Worm (Caenorhabditis elegans) whole organism, L2 larva: Measurements from ENCODE around the gene pyc-1.

Source experiments
- C34F6.9 ChIP-seq: fragments of 150-350 bp; optimal IDR thresholded peaks from 2 replicates; lab custom pipeline; 2014; ENCODE audit warnings: missing biosample characterization, missing genetic modification characterization
- F13H6.1 ChIP-seq: sonication (generic microtip); optimal IDR thresholded peaks from 2 replicates; lab custom pipeline; 2016; ENCODE audit warnings: missing genetic modification characterization, missing compliant biosample characterization
- R02D3.7 ChIP-seq: fragments of 150-350 bp; optimal IDR thresholded peaks from 2 replicates; lab custom pipeline; 2014; ENCODE audit warnings: missing biosample characterization, missing genetic modification characterization
- Y55F3AM.14 ChIP-seq: fragments of 200-800 bp; sonication (Bioruptor generic); optimal IDR thresholded peaks from 2 replicates; lab custom pipeline; 2018; ENCODE audit warnings: mild to moderate bottlenecking, missing genetic modification characterization, missing compliant biosample characterization
- ZK546.5 ChIP-seq: sonication (generic microtip); optimal IDR thresholded peaks from 2 replicates; lab custom pipeline; 2017; ENCODE audit warnings: missing biosample characterization, missing genetic modification characterization
- alr-1 ChIP-seq: fragments of 150-350 bp; optimal IDR thresholded peaks from 2 replicates; lab custom pipeline; 2014; ENCODE audit warnings: missing biosample characterization, missing genetic modification characterization
- aly-2 ChIP-seq: fragments of 150-350 bp; optimal IDR thresholded peaks from 2 replicates; lab custom pipeline; 2014; ENCODE audit warnings: missing biosample characterization, missing genetic modification characterization
- ama-1 ChIP-seq: fragments of 150-350 bp; optimal IDR thresholded peaks from 2 replicates; lab custom pipeline; 2018; ENCODE audit warnings: inconsistent platforms
- blmp-1 ChIP-seq: sonication (generic microtip); optimal IDR thresholded peaks from 2 replicates; lab custom pipeline; 2017; ENCODE audit warnings: missing genetic modification characterization, mild to moderate bottlenecking, missing compliant biosample characterization, antibody characterized with exemption, moderate library complexity; ENCODE audit not compliant: insufficient read depth
- ceh-16 ChIP-seq: fragments of 150-350 bp; optimal IDR thresholded peaks from 2 replicates; lab custom pipeline; 2014; ENCODE audit warnings: missing biosample characterization, missing genetic modification characterization
- ceh-82 ChIP-seq: fragments of 150-350 bp; optimal IDR thresholded peaks from 2 replicates; lab custom pipeline; 2014; ENCODE audit warnings: missing biosample characterization, missing genetic modification characterization
- crh-2 ChIP-seq: sonication (generic microtip); optimal IDR thresholded peaks from 2 replicates; lab custom pipeline; 2017; ENCODE audit warnings: missing biosample characterization, missing genetic modification characterization
- dmd-4 ChIP-seq: sonication (generic microtip); optimal IDR thresholded peaks from 2 replicates; lab custom pipeline; 2017; ENCODE audit warnings: missing biosample characterization, missing genetic modification characterization
- egl-27 ChIP-seq: sonication (generic microtip); optimal IDR thresholded peaks from 3 replicates; lab custom pipeline; 2017; ENCODE audit warnings: missing biosample characterization, missing genetic modification reagents, missing genetic modification characterization
- elt-1 ChIP-seq: fragments of 150-350 bp; optimal IDR thresholded peaks from 2 replicates; lab custom pipeline; 2014; ENCODE audit warnings: missing biosample characterization, missing genetic modification characterization
- elt-3 ChIP-seq: sonication (generic microtip); optimal IDR thresholded peaks from 2 replicates; lab custom pipeline; 2017; ENCODE audit warnings: missing biosample characterization, missing genetic modification characterization
- fos-1 ChIP-seq: fragments of 150-350 bp; optimal IDR thresholded peaks from 2 replicates; lab custom pipeline; 2014; ENCODE audit warnings: missing biosample characterization, missing genetic modification characterization
- gmeb-1 ChIP-seq: fragments of 150-350 bp; optimal IDR thresholded peaks from 2 replicates; lab custom pipeline; 2014; ENCODE audit warnings: missing biosample characterization, missing genetic modification characterization
- lin-11 ChIP-seq: fragments of 150-350 bp; sonication (generic microtip); optimal IDR thresholded peaks from 2 replicates; lab custom pipeline; 2014; ENCODE audit warnings: missing biosample characterization, missing genetic modification characterization, inconsistent platforms, mixed read lengths
- lin-13 ChIP-seq: fragments of 150-350 bp; optimal IDR thresholded peaks from 2 replicates; lab custom pipeline; 2014; ENCODE audit warnings: missing biosample characterization, missing genetic modification reagents, missing genetic modification characterization
- lin-39 ChIP-seq: fragments of 150-350 bp; optimal IDR thresholded peaks from 2 replicates; lab custom pipeline; 2014; ENCODE audit warnings: missing biosample characterization, missing genetic modification reagents, missing genetic modification characterization
- lsy-2 ChIP-seq, 2 experiments: fragments of 150-350 bp in 1 of 2; sonication (generic microtip) in 1 of 2; optimal IDR thresholded peaks; 2 replicates each; lab custom pipeline; 2014 to 2017; ENCODE audit warnings: missing biosample characterization in 2 of 2, missing genetic modification characterization in 2 of 2
- mab-5 ChIP-seq: fragments of 150-350 bp; optimal IDR thresholded peaks from 2 replicates; lab custom pipeline; 2014; ENCODE audit warnings: missing biosample characterization, missing genetic modification characterization
- mbf-1 ChIP-seq: sonication (generic microtip); optimal IDR thresholded peaks from 2 replicates; lab custom pipeline; 2017; ENCODE audit warnings: missing biosample characterization, missing genetic modification characterization
- mdl-1 ChIP-seq, 2 experiments: fragments of 150-350 bp in 1 of 2; sonication (generic microtip) in 1 of 2; optimal IDR thresholded peaks; 2 replicates each; lab custom pipeline; 2017; ENCODE audit warnings: missing biosample characterization in 2 of 2, missing genetic modification characterization in 2 of 2
- nhr-10 ChIP-seq: sonication (generic microtip); optimal IDR thresholded peaks from 2 replicates; lab custom pipeline; 2017; ENCODE audit warnings: missing biosample characterization, missing genetic modification characterization
- nhr-12 ChIP-seq: fragments of 150-350 bp; optimal IDR thresholded peaks from 2 replicates; lab custom pipeline; 2014; ENCODE audit warnings: missing biosample characterization, missing genetic modification characterization
- nhr-129 ChIP-seq: fragments of 150-350 bp; optimal IDR thresholded peaks from 2 replicates; lab custom pipeline; 2014; ENCODE audit warnings: missing biosample characterization, missing genetic modification characterization
- nhr-23 ChIP-seq: fragments of 150-350 bp; optimal IDR thresholded peaks from 2 replicates; lab custom pipeline; 2014; ENCODE audit warnings: missing biosample characterization, missing genetic modification reagents, missing genetic modification characterization
- nhr-237 ChIP-seq: fragments of 150-350 bp; optimal IDR thresholded peaks from 2 replicates; lab custom pipeline; 2014; ENCODE audit warnings: missing biosample characterization, missing genetic modification characterization
- nhr-25 ChIP-seq: fragments of 150-350 bp; sonication (generic microtip); optimal IDR thresholded peaks from 3 replicates; lab custom pipeline; 2014; ENCODE audit warnings: missing biosample characterization, missing genetic modification characterization
- nhr-6 ChIP-seq: fragments of 150-350 bp; optimal IDR thresholded peaks from 2 replicates; lab custom pipeline; 2014; ENCODE audit warnings: missing biosample characterization, missing genetic modification characterization
- nhr-77 ChIP-seq: fragments of 150-350 bp; optimal IDR thresholded peaks from 2 replicates; lab custom pipeline; 2014; ENCODE audit warnings: missing biosample characterization, missing genetic modification characterization
- peb-1 ChIP-seq: fragments of 150-350 bp; optimal IDR thresholded peaks from 2 replicates; lab custom pipeline; 2014; ENCODE audit warnings: missing biosample characterization, missing genetic modification characterization
- sem-4 ChIP-seq: fragments of 150-350 bp; optimal IDR thresholded peaks from 2 replicates; lab custom pipeline; 2014; ENCODE audit warnings: missing biosample characterization, missing genetic modification reagents, missing genetic modification characterization
- skn-1 ChIP-seq: sonication (generic microtip); optimal IDR thresholded peaks from 2 replicates; lab custom pipeline; 2017; ENCODE audit warnings: missing biosample characterization, missing genetic modification characterization
- sma-9 ChIP-seq, 2 experiments: fragments of 150-350 bp in 1 of 2; sonication (generic microtip) in 1 of 2; optimal IDR thresholded peaks; 2 replicates each; lab custom pipeline; 2014 to 2016; ENCODE audit warnings: missing genetic modification characterization in 2 of 2, mild to moderate bottlenecking in 1 of 2, missing biosample characterization in 1 of 2, missing compliant biosample characterization in 1 of 2, missing genetic modification reagents in 1 of 2, moderate library complexity in 1 of 2
- snpc-4 ChIP-seq: fragments of 150-350 bp; optimal IDR thresholded peaks from 2 replicates; lab custom pipeline; 2014; ENCODE audit warnings: missing biosample characterization, missing genetic modification characterization
- unc-39 ChIP-seq: fragments of 150-350 bp; optimal IDR thresholded peaks from 2 replicates; lab custom pipeline; 2014; ENCODE audit warnings: missing biosample characterization, missing genetic modification characterization
- unc-55 ChIP-seq: fragments of 150-350 bp; sonication (generic microtip); optimal IDR thresholded peaks from 3 replicates; lab custom pipeline; 2014; ENCODE audit warnings: missing biosample characterization, missing genetic modification reagents, missing genetic modification characterization
- unc-62 ChIP-seq: fragments of 150-350 bp; optimal IDR thresholded peaks from 2 replicates; lab custom pipeline; 2014; ENCODE audit warnings: missing biosample characterization, missing genetic modification reagents, missing genetic modification characterization
- zag-1 ChIP-seq: fragments of 150-350 bp; optimal IDR thresholded peaks from 2 replicates; lab custom pipeline; 2014; ENCODE audit warnings: missing biosample characterization, missing genetic modification characterization
- ztf-1 ChIP-seq: fragments of 200-800 bp; sonication (Bioruptor generic); conservative IDR thresholded peaks from 2 replicates; pipeline ENCODE4 v1.3.6; 2022; ENCODE audit warnings: missing genetic modification characterization, missing compliant biosample characterization
- ztf-11 ChIP-seq: sonication (generic microtip); optimal IDR thresholded peaks from 2 replicates; lab custom pipeline; 2017; ENCODE audit warnings: missing biosample characterization, missing genetic modification characterization
- ztf-4 ChIP-seq: fragments of 150-350 bp; optimal IDR thresholded peaks from 2 replicates; lab custom pipeline; 2014; ENCODE audit warnings: missing biosample characterization, missing genetic modification characterization

pyc-1 gene

ce11 chrV:11833319-11833718 is 11.0 kb upstream of the pyc-1 start, which contains the start of gene pho-8:
TSS of gene pho-8 (plus strand) at chrV:11833619.
- TF ChIP-seq unc-39 (tag; lab: Kevin White, UChicago): no peak

DNA sequence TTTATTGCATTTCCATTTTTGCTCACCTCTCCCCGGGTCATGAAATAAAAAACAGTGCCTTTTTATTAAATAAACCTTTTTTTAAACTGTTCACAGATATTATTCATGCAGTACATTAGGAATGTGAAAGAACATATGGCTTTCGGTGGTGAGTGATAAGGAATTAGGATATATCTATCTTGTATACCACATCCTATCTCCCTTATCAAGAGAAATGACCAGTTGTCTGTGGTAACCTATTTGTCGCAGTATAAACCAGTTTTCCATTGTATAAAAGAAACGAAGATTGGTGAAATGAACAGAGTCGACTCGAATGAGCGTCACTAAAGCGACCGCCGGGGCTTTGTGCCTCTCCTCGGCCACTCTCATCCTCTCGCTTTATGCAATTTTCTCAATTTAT is 7.0 kb upstream of the pyc-1 start, which contains the start of gene col-158:
col-158 (plus strand) TSS at position 301 of the 400 bp plus-strand sequence.
- TF ChIP-seq egl-27 (tag; lab: Kevin White, UChicago): no peak
- no peak for TF ChIP-seq mbf-1 (tag; lab: Kevin White, UChicago)
- no peak for TF ChIP-seq nhr-77 (tag; lab: Kevin White, UChicago)
- no peak for TF ChIP-seq ceh-16 (tag; lab: Kevin White, UChicago)
- TF ChIP-seq mdl-1 (tag; optimal IDR thresholded peaks at IDR 0.05; lab: Kevin White, UChicago): no peak

DNA sequence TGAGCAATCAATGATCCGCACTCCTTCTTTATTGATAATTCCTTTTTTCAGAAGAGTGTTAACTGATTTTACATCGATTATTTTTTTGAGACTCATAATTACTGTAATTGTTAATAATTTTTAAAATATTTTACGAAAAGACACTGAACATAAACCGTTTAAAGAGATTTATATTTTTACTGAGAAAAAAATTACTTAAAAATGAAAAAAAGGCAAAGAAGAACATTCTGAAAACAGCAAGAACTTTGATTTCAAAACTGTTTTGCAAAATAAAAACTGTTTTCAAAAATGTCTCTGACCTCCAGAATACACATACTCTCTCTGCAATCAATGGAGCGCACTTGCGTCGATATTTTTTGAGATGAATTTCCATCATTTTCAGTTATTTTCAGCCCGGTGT is 4.6 kb upstream of the pyc-1 start, which contains the start of the genes mpst-1 and D2023.6:
mpst-1 (minus strand) TSS at position 101 of the 400 bp plus-strand sequence.
D2023.6 (plus strand) TSS at position 388 of the 400 bp plus-strand sequence.
- TF ChIP-seq C34F6.9 (tag; lab: Kevin White, UChicago): peak; percentile 4
- TF ChIP-seq nhr-10 (tag; lab: Kevin White, UChicago): no peak

DNA sequence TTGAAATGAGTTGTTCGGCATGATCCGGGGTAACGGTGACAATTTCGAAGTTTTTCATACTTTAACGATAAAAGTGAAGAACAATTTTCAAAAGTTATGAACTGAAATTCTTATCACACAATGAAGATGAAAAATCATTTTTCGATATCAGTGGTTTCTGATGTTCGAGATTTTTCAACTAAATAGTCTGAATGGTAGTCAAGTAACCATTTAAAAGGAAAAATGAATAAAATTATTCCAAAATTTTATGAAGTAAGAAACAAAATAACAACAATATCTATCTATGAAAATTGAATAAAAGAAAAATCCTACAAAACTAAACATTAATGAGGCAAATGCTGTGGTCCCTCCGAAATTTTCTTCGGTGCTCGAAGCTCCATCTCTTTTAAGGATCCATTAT is 3.3 kb upstream of the pyc-1 start, which contains the start of gene D2023.4:
D2023.4 (minus strand) TSS at position 101 of the 400 bp plus-strand sequence.
- TF ChIP-seq fos-1 (tag; lab: Kevin White, UChicago): peak; percentile 14
- no peak for TF ChIP-seq nhr-10 (tag; lab: Kevin White, UChicago)

- peak; percentile 37 for TF ChIP-seq mab-5 (tag; lab: Kevin White, UChicago)
- TF ChIP-seq gmeb-1 (tag; lab: Kevin White, UChicago): peak; percentile 81
- TF ChIP-seq sem-4 (tag; lab: Kevin White, UChicago): peak; percentile 55
- peak; percentile 78 for TF ChIP-seq ztf-4
- peak; percentile 45 for TF ChIP-seq ama-1 (lab: Kevin White, UChicago)
- peak; percentile 31 to 41 for TF ChIP-seq mdl-1 (tag; optimal IDR thresholded peaks at IDR 0.05; lab: Kevin White, UChicago)
- no peak for TF ChIP-seq nhr-77 (tag; lab: Kevin White, UChicago)
- peak; percentile 34 for TF ChIP-seq lin-39 (tag; lab: Kevin White, UChicago)
- no peak for TF ChIP-seq skn-1 (tag; lab: Kevin White, UChicago)
- TF ChIP-seq sma-9 (GFP tag; optimal IDR thresholded peaks at IDR 0.05; lab: Kevin White, UChicago): peak; percentile 96
- no peak for TF ChIP-seq sma-9 (tag; optimal IDR thresholded peaks at IDR 0.05; lab: Kevin White, UChicago)
- peak; percentile 83 for TF ChIP-seq blmp-1 (tag; lab: Kevin White, UChicago)
- TF ChIP-seq nhr-25 (tag; lab: Kevin White, UChicago): peak; percentile 91
- TF ChIP-seq elt-1: no peak
- TF ChIP-seq ZK546.5 (tag; lab: Kevin White, UChicago): no peak
- no peak for TF ChIP-seq ceh-16 (tag; lab: Kevin White, UChicago)
- no peak for TF ChIP-seq ztf-11 (tag; lab: Kevin White, UChicago)
- no peak for TF ChIP-seq lin-11 (tag; lab: Kevin White, UChicago)
- TF ChIP-seq lsy-2 (tag; optimal IDR thresholded peaks at IDR 0.05; lab: Kevin White, UChicago): peak in 1 of 2 experiments; percentile 79
- TF ChIP-seq elt-3 (tag; lab: Kevin White, UChicago): no peak
- peak; percentile 98 for TF ChIP-seq nhr-129 (tag; lab: Kevin White, UChicago)
- peak; percentile 84 for TF ChIP-seq fos-1 (tag; lab: Kevin White, UChicago)
- peak; percentile 96 for TF ChIP-seq crh-2 (tag; lab: Kevin White, UChicago)
- peak; percentile 61 for TF ChIP-seq lin-13 (GFP tag; lab: Kevin White, UChicago)
- TF ChIP-seq nhr-6 (tag; lab: Kevin White, UChicago): peak; percentile 86
- TF ChIP-seq mbf-1 (tag; lab: Kevin White, UChicago): no peak
- no peak for TF ChIP-seq ztf-1
- TF ChIP-seq unc-55 (GFP tag; lab: Kevin White, UChicago): no peak
- no peak for TF ChIP-seq nhr-12 (tag; lab: Kevin White, UChicago)
- TF ChIP-seq dmd-4 (tag; lab: Kevin White, UChicago): no peak
- no peak for TF ChIP-seq alr-1 (tag; lab: Kevin White, UChicago)
- no peak for TF ChIP-seq snpc-4
- no peak for TF ChIP-seq peb-1
- TF ChIP-seq aly-2 (tag; lab: Kevin White, UChicago): no peak
- peak; percentile 30 for TF ChIP-seq nhr-10 (tag; lab: Kevin White, UChicago)
- peak; percentile 93 for TF ChIP-seq F13H6.1 (tag; lab: Kevin White, UChicago)
- TF ChIP-seq ceh-82: no peak
- TF ChIP-seq Y55F3AM.14 (GFP tag; lab: Kevin White, UChicago): no peak
- TF ChIP-seq nhr-237 (tag; lab: Kevin White, UChicago): no peak
- TF ChIP-seq unc-62: peak; percentile 39
- no peak for TF ChIP-seq zag-1 (tag; lab: Kevin White, UChicago)
- TF ChIP-seq R02D3.7: no peak
- no peak for TF ChIP-seq nhr-23 (tag; lab: Kevin White, UChicago)
Measured at ce11 chrV:11823978-11824377, 1.6 kb upstream of the pyc-1 start.
